Worm (Caenorhabditis elegans) whole organism, L1 larva: ENCODE data around the gene F58E2.3.

Experiments
- Y116A8C.19 ChIP-seq: sonication (generic microtip); optimal IDR thresholded peaks from 2 replicates; lab custom pipeline; 2016; ENCODE audit warnings: missing compliant biosample characterization, missing genetic modification characterization, borderline replicate concordance
- alr-1 ChIP-seq: fragments of 200-800 bp; sonication (Bioruptor generic); optimal IDR thresholded peaks from 2 replicates; lab custom pipeline; 2018; ENCODE audit warnings: borderline replicate concordance, mild to moderate bottlenecking, missing genetic modification characterization, missing compliant biosample characterization
- blmp-1 ChIP-seq: fragments of 150-350 bp; optimal IDR thresholded peaks from 2 replicates; lab custom pipeline; 2014; ENCODE audit warnings: missing biosample characterization, missing genetic modification characterization
- hlh-17 ChIP-seq: fragments of 200-800 bp; sonication (Bioruptor generic); optimal IDR thresholded peaks from 2 replicates; lab custom pipeline; 2018; ENCODE audit warnings: missing genetic modification characterization, mild to moderate bottlenecking, missing compliant biosample characterization, moderate library complexity, borderline replicate concordance
- hlh-4 ChIP-seq: sonication (generic microtip); optimal IDR thresholded peaks from 2 replicates; lab custom pipeline; 2016; ENCODE audit warnings: mild to moderate bottlenecking, missing genetic modification characterization, missing compliant biosample characterization
- nhr-84 ChIP-seq: sonication (generic microtip); optimal IDR thresholded peaks from 2 replicates; lab custom pipeline; 2017; ENCODE audit warnings: missing biosample characterization, missing genetic modification characterization
- snu-23 ChIP-seq: sonication (generic microtip); optimal IDR thresholded peaks from 2 replicates; lab custom pipeline; 2016; ENCODE audit warnings: missing genetic modification characterization, missing compliant biosample characterization
- unc-86 ChIP-seq: sonication (generic microtip); optimal IDR thresholded peaks from 2 replicates; lab custom pipeline; 2016; ENCODE audit warnings: missing genetic modification characterization, missing compliant biosample characterization

F58E2.3 gene

DNA sequence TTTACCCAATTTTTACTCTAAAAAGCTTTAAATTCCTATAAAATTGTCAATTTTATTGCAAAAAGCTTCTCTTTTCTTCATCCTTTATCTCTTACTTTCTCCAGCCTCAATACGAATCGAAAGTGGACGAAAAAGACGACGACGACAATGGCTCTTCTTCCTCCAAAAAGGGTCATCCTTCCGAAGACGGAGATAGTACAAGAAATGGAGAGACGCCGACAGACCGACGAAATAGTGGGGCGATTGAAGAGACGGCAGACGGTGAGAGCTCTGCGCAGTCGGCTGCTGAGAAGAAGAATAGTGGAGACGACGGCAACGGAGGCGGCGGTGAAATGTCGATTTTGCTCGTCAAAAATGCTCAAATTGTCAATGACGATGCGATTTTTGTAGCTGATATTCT is 52.1 kb downstream of the F58E2.3 start (continued):
- no peak for TF ChIP-seq hlh-4
- TF ChIP-seq nhr-84 (tag; lab: Kevin White, UChicago): no peak
- TF ChIP-seq Y116A8C.19 (tag; lab: Kevin White, UChicago): no peak
- TF ChIP-seq snu-23: peak; percentile 60
- TF ChIP-seq unc-86 (tag; lab: Kevin White, UChicago): peak; percentile 63
- no peak for TF ChIP-seq hlh-17 (GFP tag; lab: Kevin White, UChicago)
- no peak for TF ChIP-seq alr-1 (tag; lab: Kevin White, UChicago)
- TF ChIP-seq blmp-1 (tag; lab: Kevin White, UChicago): peak; percentile 98
